Fruit fly (Drosophila melanogaster): ENCODE data around the gene PGAP5.

The PGAP5 gene

dm6 chr2L:8164219-8164618 lies 34.5 kb upstream of the PGAP5 start (continued):
- peak; percentile 69 for TF ChIP-seq CG4360 (GFP tag; IDR thresholded peaks at IDR 0.05)
- peak; percentile 53 for TF ChIP-seq schlank (tag; optimal IDR thresholded peaks at IDR 0.05)
- no peak for TF ChIP-seq Lim3 (GFP tag; IDR thresholded peaks at IDR 0.05)
- no peak for TF ChIP-seq Neu2 (GFP tag; optimal IDR thresholded peaks at IDR 0.05; ENCODE audit: borderline replicate concordance)
- peak; percentile 69 for TF ChIP-seq CG8388 (GFP tag; optimal IDR thresholded peaks at IDR 0.05)
- TF ChIP-seq z (GFP tag; IDR thresholded peaks at IDR 0.05): peak; percentile 63; the same call in 1 of the 3 replicates
- TF ChIP-seq CG11696 (GFP tag; IDR thresholded peaks at IDR 0.05): peak; percentile 61; the same call in 1 of the 2 replicates
- TF ChIP-seq tio (GFP tag; optimal IDR thresholded peaks at IDR 0.05): peak; percentile 79
- TF ChIP-seq klu (GFP tag; IDR thresholded peaks at IDR 0.05): no peak
- TF ChIP-seq kay (GFP tag; optimal IDR thresholded peaks at IDR 0.05): peak; percentile 79
- no peak for TF ChIP-seq CG15073 (GFP tag; optimal IDR thresholded peaks at IDR 0.05)
- peak; percentile 82 for TF ChIP-seq CG7556 (GFP tag; optimal IDR thresholded peaks at IDR 0.05)
- peak; percentile 78 for TF ChIP-seq Camta (GFP tag; optimal IDR thresholded peaks at IDR 0.05)
- peak; percentile 45 for TF ChIP-seq lilli (GFP tag; optimal IDR thresholded peaks at IDR 0.05)
- TF ChIP-seq hkb (optimal IDR thresholded peaks at IDR 0.05): no peak
- peak; percentile 87 for TF ChIP-seq hkb (GFP tag; IDR thresholded peaks at IDR 0.05)
- peak; percentile 89 for TF ChIP-seq CG10209 (GFP tag; optimal IDR thresholded peaks at IDR 0.05)
- TF ChIP-seq kah (GFP tag; optimal IDR thresholded peaks at IDR 0.05): peak; percentile 75
- TF ChIP-seq CG11695 (GFP tag; IDR thresholded peaks at IDR 0.05): peak; percentile 61
- TF ChIP-seq odd (GFP tag; optimal IDR thresholded peaks at IDR 0.05): peak; percentile 78
- no peak for TF ChIP-seq mld (GFP tag; IDR thresholded peaks at IDR 0.05; ENCODE audit: partially characterized antibody)
- TF ChIP-seq abd-A (tag; optimal IDR thresholded peaks at IDR 0.05): no peak
- TF ChIP-seq CG4282 (GFP tag; optimal IDR thresholded peaks at IDR 0.05): peak; percentile 2
- TF ChIP-seq CG30431 (GFP tag; optimal IDR thresholded peaks at IDR 0.05): peak; percentile 70
- TF ChIP-seq ara (GFP tag; IDR thresholded peaks at IDR 0.05): peak; percentile 84
- peak; percentile 70 for TF ChIP-seq psq (GFP tag; optimal IDR thresholded peaks at IDR 0.05)
- TF ChIP-seq CG12391 (tag; optimal IDR thresholded peaks at IDR 0.05): peak; percentile 54
- TF ChIP-seq Bteb2 (GFP tag; optimal IDR thresholded peaks at IDR 0.05): peak; percentile 54
- peak; percentile 32 for TF ChIP-seq Hr3 (GFP tag; optimal IDR thresholded peaks at IDR 0.05)
- no peak for TF ChIP-seq ash1 (GFP tag; optimal IDR thresholded peaks at IDR 0.05)
- peak; percentile 11 for TF ChIP-seq CG9437 (GFP tag; optimal IDR thresholded peaks at IDR 0.05)
- TF ChIP-seq slou (GFP tag; optimal IDR thresholded peaks at IDR 0.05): peak; percentile 18
- no peak for TF ChIP-seq bowl (GFP tag; IDR thresholded peaks at IDR 0.05)
- TF ChIP-seq gcm2 (GFP tag; optimal IDR thresholded peaks at IDR 0.05): no peak
- TF ChIP-seq Trl (optimal IDR thresholded peaks at IDR 0.05): no peak
- peak; percentile 80 for TF ChIP-seq Trl (GFP tag; optimal IDR thresholded peaks at IDR 0.05)
- no peak for TF ChIP-seq CG9797 (GFP tag; optimal IDR thresholded peaks at IDR 0.05)
- TF ChIP-seq CG7271 (tag; optimal IDR thresholded peaks at IDR 0.05): peak; percentile 31
- TF ChIP-seq sqz (GFP tag; optimal IDR thresholded peaks at IDR 0.05): peak; percentile 84
- TF ChIP-seq CG7987 (GFP tag; optimal IDR thresholded peaks at IDR 0.05): peak; percentile 88
- peak; percentile 58 for TF ChIP-seq CG6854 (GFP tag; optimal IDR thresholded peaks at IDR 0.05)
- peak; percentile 86 for TF ChIP-seq CG12104 (GFP tag; optimal IDR thresholded peaks at IDR 0.05)
- TF ChIP-seq al (GFP tag; IDR thresholded peaks at IDR 0.05): no peak
- no peak for TF ChIP-seq sc (optimal IDR thresholded peaks at IDR 0.05)
- TF ChIP-seq sc (GFP tag; optimal IDR thresholded peaks at IDR 0.05): peak; percentile 92
- TF ChIP-seq CG18262 (tag; optimal IDR thresholded peaks at IDR 0.05): peak; percentile 81
- no peak for TF ChIP-seq Usf (GFP tag; optimal IDR thresholded peaks at IDR 0.05)
- TF ChIP-seq ci (GFP tag; IDR thresholded peaks at IDR 0.05): peak; percentile 93
- TF ChIP-seq pita (GFP tag; optimal IDR thresholded peaks at IDR 0.05): no peak
- peak; percentile 24 for TF ChIP-seq CG10274 (GFP tag; optimal IDR thresholded peaks at IDR 0.05)
- no peak for TF ChIP-seq CG15479 (GFP tag; optimal IDR thresholded peaks at IDR 0.05)
- no peak for TF ChIP-seq Gsc (GFP tag; IDR thresholded peaks at IDR 0.05)
- TF ChIP-seq br (optimal IDR thresholded peaks at IDR 0.05): no peak
